Fruit fly (Drosophila melanogaster): ENCODE results near the gene NetA.

dm6 chrX:14679189-14679588 lies 25.5 kb upstream of the NetA start, which contains the start of gene CG5321:
- TF ChIP-seq pan (optimal IDR thresholded peaks at IDR 0.05) = no peak
- TF ChIP-seq psq (GFP tag; optimal IDR thresholded peaks at IDR 0.05) = no peak
- no peak for TF ChIP-seq tai (GFP tag; optimal IDR thresholded peaks at IDR 0.05)
- no peak for TF ChIP-seq Hr83 (GFP tag; optimal IDR thresholded peaks at IDR 0.05; ENCODE audit: poor library complexity, severe bottlenecking)
- no peak for TF ChIP-seq Myc (optimal IDR thresholded peaks at IDR 0.05)
- TF ChIP-seq Hr78 (GFP tag; optimal IDR thresholded peaks at IDR 0.05) = no peak
- no peak for TF ChIP-seq usp (GFP tag; optimal IDR thresholded peaks at IDR 0.05)
- no peak for TF ChIP-seq HLH106 (tag; optimal IDR thresholded peaks at IDR 0.05)
